Fruit fly (Drosophila melanogaster) whole organism, wandering third instar larva: ENCODE data around the gene CG34428.

Source experiments
- Abd-B ChIP-seq: fragments of >200 bp; optimal IDR thresholded peaks from 2 replicates; lab custom pipeline; 2017; ENCODE audit warnings: missing biosample characterization, missing genetic modification characterization
- CrebA ChIP-seq: fragments of 200-800 bp; sonication (Bioruptor generic); optimal IDR thresholded peaks from 2 replicates; lab custom pipeline; 2016; ENCODE audit warnings: missing biosample characterization, mild to moderate bottlenecking, missing genetic modification characterization, borderline replicate concordance
- Dfd ChIP-seq: fragments of >200 bp; optimal IDR thresholded peaks from 2 replicates; lab custom pipeline; 2017; ENCODE audit warnings: missing biosample characterization, missing genetic modification characterization
- Dif ChIP-seq: fragments of 200-275, 200-300 bp; sonication (Bioruptor generic); optimal IDR thresholded peaks from 2 replicates; lab custom pipeline; 2018; ENCODE audit warnings: missing biosample characterization, missing genetic modification characterization; ENCODE audit not compliant: partially characterized antibody
- GATAd ChIP-seq: sonication (Bioruptor generic); optimal IDR thresholded peaks from 2 replicates; lab custom pipeline; 2016; ENCODE audit warnings: missing biosample characterization, missing genetic modification characterization
- HLH106 ChIP-seq: fragments of 200-800 bp; optimal IDR thresholded peaks from 3 replicates; lab custom pipeline; 2019; ENCODE audit warnings: missing biosample characterization, mild to moderate bottlenecking, missing genetic modification characterization, moderate library complexity
- Hnf4 ChIP-seq: fragments of 200-800 bp; sonication (Bioruptor generic); optimal IDR thresholded peaks from 2 replicates; lab custom pipeline; 2016; ENCODE audit warnings: missing biosample characterization, mild to moderate bottlenecking, missing genetic modification characterization
- Jra ChIP-seq: sonication (Bioruptor generic); optimal IDR thresholded peaks from 2 replicates; lab custom pipeline; 2016; ENCODE audit warnings: missing biosample characterization, missing genetic modification characterization
- Mio ChIP-seq: sonication (Bioruptor generic); optimal IDR thresholded peaks from 2 replicates; lab custom pipeline; 2016; ENCODE audit warnings: missing biosample characterization, missing genetic modification characterization
- Myc ChIP-seq: fragments of >200 bp; optimal IDR thresholded peaks from 2 replicates; lab custom pipeline; 2017
- OdsH ChIP-seq: fragments of 200-800 bp; sonication (Bioruptor generic); optimal IDR thresholded peaks from 2 replicates; lab custom pipeline; 2016; ENCODE audit warnings: missing biosample characterization, mild to moderate bottlenecking, missing genetic modification characterization
- Rel ChIP-seq, 2 experiments: fragments of 200-800 bp; sonication (Bioruptor generic) in 1 of 2; optimal IDR thresholded peaks; 2 replicates in 1 of 2; 3 replicates in 1 of 2; lab custom pipeline; 2016 to 2019; ENCODE audit warnings: mild to moderate bottlenecking in 2 of 2, missing biosample characterization in 2 of 2, missing genetic modification characterization in 2 of 2, moderate library complexity in 1 of 2
- Sp1 ChIP-seq: fragments of 200-800 bp; sonication (Bioruptor generic); optimal IDR thresholded peaks from 3 replicates; lab custom pipeline; 2019; ENCODE audit warnings: missing biosample characterization, mild to moderate bottlenecking, missing genetic modification characterization, moderate library complexity
- Vsx2 ChIP-seq: fragments of 200-300, 225-300 bp; sonication (Bioruptor generic); optimal IDR thresholded peaks from 2 replicates; lab custom pipeline; 2018; ENCODE audit warnings: missing biosample characterization, missing genetic modification characterization; ENCODE audit not compliant: partially characterized antibody
- br ChIP-seq: fragments of 200-800 bp; sonication (Bioruptor generic); optimal IDR thresholded peaks from 2 replicates; lab custom pipeline; 2016; ENCODE audit warnings: missing biosample characterization, missing genetic modification characterization
- brk ChIP-seq: fragments of 200-800 bp; sonication (Bioruptor generic); optimal IDR thresholded peaks from 2 replicates; lab custom pipeline; 2016; ENCODE audit warnings: missing biosample characterization, mild to moderate bottlenecking, missing genetic modification characterization
- dmrt93B ChIP-seq: fragments of 200-800 bp; sonication (Bioruptor generic); optimal IDR thresholded peaks from 2 replicates; lab custom pipeline; 2018; ENCODE audit warnings: missing biosample characterization, mild to moderate bottlenecking, missing genetic modification characterization
- dsf ChIP-seq: sonication (Bioruptor generic); optimal IDR thresholded peaks from 2 replicates; lab custom pipeline; 2016; ENCODE audit warnings: missing biosample characterization, missing genetic modification characterization, borderline replicate concordance
- ey ChIP-seq: fragments of 200-800 bp; sonication (Bioruptor generic); optimal IDR thresholded peaks from 2 replicates; lab custom pipeline; 2016; ENCODE audit warnings: missing biosample characterization, missing genetic modification characterization
- foxo ChIP-seq, 2 experiments: fragments of 200-800 bp; sonication (Bioruptor generic); optimal IDR thresholded peaks; 2 replicates in 1 of 2; 3 replicates in 1 of 2; lab custom pipeline; 2016 to 2017; ENCODE audit warnings: missing biosample characterization in 2 of 2, missing genetic modification characterization in 2 of 2
- fru ChIP-seq: fragments of 200-800 bp; sonication (Bioruptor generic); optimal IDR thresholded peaks from 3 replicates; lab custom pipeline; 2016; ENCODE audit warnings: missing biosample characterization, mild to moderate bottlenecking, missing genetic modification characterization
- h ChIP-seq: fragments of 200-800 bp; sonication (Bioruptor generic); optimal IDR thresholded peaks from 3 replicates; lab custom pipeline; 2016; ENCODE audit warnings: missing biosample characterization, mild to moderate bottlenecking, missing genetic modification characterization
- lola ChIP-seq: fragments of >200 bp; optimal IDR thresholded peaks from 2 replicates; lab custom pipeline; 2017; ENCODE audit warnings: missing biosample characterization, missing genetic modification characterization
- pan ChIP-seq: fragments of >200 bp; optimal IDR thresholded peaks from 2 replicates; lab custom pipeline; 2017
- psq ChIP-seq: fragments of 200-800 bp; sonication (Bioruptor generic); optimal IDR thresholded peaks from 3 replicates; lab custom pipeline; 2017; ENCODE audit warnings: missing biosample characterization, mild to moderate bottlenecking, missing genetic modification characterization, moderate library complexity
- rgr ChIP-seq: fragments of 200-800 bp; sonication (Bioruptor generic); optimal IDR thresholded peaks from 3 replicates; lab custom pipeline; 2016; ENCODE audit warnings: missing biosample characterization, mild to moderate bottlenecking, missing genetic modification characterization
- sv ChIP-seq: fragments of 200-800 bp; sonication (Bioruptor generic); optimal IDR thresholded peaks from 3 replicates; lab custom pipeline; 2016; ENCODE audit warnings: missing biosample characterization, missing genetic modification characterization
- tai ChIP-seq: sonication (Bioruptor generic); optimal IDR thresholded peaks from 2 replicates; lab custom pipeline; 2016; ENCODE audit warnings: missing biosample characterization, missing genetic modification characterization
- usp ChIP-seq: fragments of >200 bp; optimal IDR thresholded peaks from 2 replicates; lab custom pipeline; 2017; ENCODE audit warnings: missing biosample characterization, missing genetic modification characterization
- woc ChIP-seq: sonication (Bioruptor generic); optimal IDR thresholded peaks from 2 replicates; lab custom pipeline; 2016; ENCODE audit warnings: missing biosample characterization, mild to moderate bottlenecking, missing genetic modification characterization

CG34428 gene

DNA sequence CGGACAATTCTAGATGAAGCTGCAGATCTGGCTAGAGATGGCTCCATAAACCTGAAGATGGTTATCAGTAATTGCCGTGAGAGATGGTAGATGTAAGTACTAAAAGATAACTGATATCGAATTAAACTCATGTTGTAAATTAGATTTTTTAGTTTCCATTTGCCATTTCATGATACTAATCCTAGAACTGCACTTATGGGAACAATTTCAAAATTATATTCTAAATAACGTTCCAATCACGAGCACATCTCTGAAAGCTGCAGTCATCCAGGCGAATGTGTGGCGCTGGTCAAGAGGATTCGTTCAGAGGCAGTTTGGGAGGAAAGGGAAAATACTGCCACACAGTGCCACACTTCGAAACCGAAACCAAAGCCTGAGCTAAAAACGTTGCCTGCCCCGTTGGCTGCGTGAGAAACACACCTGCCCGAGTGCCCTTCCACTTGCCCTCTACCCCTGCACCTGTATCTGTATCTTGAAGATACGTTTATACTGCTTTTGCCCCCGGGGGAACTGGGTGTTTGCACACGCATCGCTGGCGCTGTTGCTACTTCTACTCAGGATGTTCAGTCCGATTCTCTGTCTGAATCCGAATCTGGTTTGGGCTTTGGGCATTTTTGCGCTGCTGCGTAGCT, 45.9 kb downstream of the CG34428 start:
- TF ChIP-seq woc (GFP tag; lab: Kevin White, UChicago) (peak; percentile 73), Jra (GFP tag; lab: Kevin White, UChicago) (peak; percentile 14), dmrt93B (no peak), lola (GFP tag; lab: Kevin White, UChicago) (no peak), OdsH (peak; percentile 35), Rel (GFP tag; optimal IDR thresholded peaks at IDR 0.05; lab: Kevin White, UChicago) (no peak), Rel (tag; optimal IDR thresholded peaks at IDR 0.05; lab: Kevin White, UChicago) (no peak), Sp1 (GFP tag; lab: Kevin White, UChicago) (peak; percentile 25), sv (GFP tag; lab: Kevin White, UChicago) (no peak), Mio (GFP tag; lab: Kevin White, UChicago) (no peak), Myc (lab: Kevin White, UChicago) (no peak), rgr (GFP tag; lab: Kevin White, UChicago) (peak; percentile 19), usp (no peak), Hnf4 (GFP tag; lab: Kevin White, UChicago) (peak; percentile 50), h (GFP tag; lab: Kevin White, UChicago) (peak; percentile 62), Dif (GFP tag; lab: Kevin White, UChicago) (peak; percentile 19), psq (GFP tag; lab: Kevin White, UChicago) (peak; percentile 21), foxo (GFP tag; optimal IDR thresholded peaks at IDR 0.05; lab: Kevin White, UChicago) (peak in 1 of 2 experiments; percentile 69), HLH106 (tag; lab: Kevin White, UChicago) (peak; percentile 20), ey (peak; percentile 56), br (GFP tag; lab: Kevin White, UChicago) (peak; percentile 71), CrebA (GFP tag; lab: Kevin White, UChicago) (no peak), tai (GFP tag; lab: Kevin White, UChicago) (no peak), fru (GFP tag; lab: Kevin White, UChicago) (peak; percentile 75)
- TF ChIP-seq, all 38 proteins: peak for 14

- TF ChIP-seq CrebA (GFP tag; lab: Kevin White, UChicago) = no peak
- TF ChIP-seq Vsx2 (GFP tag; lab: Kevin White, UChicago) = no peak
- TF ChIP-seq Dfd (GFP tag; lab: Kevin White, UChicago) = no peak
- no peak for TF ChIP-seq sv (GFP tag; lab: Kevin White, UChicago)
- no peak for TF ChIP-seq foxo (GFP tag; optimal IDR thresholded peaks at IDR 0.05; lab: Kevin White, UChicago)
- no peak for TF ChIP-seq Rel (GFP tag; optimal IDR thresholded peaks at IDR 0.05; lab: Kevin White, UChicago)
- TF ChIP-seq Rel (tag; optimal IDR thresholded peaks at IDR 0.05; lab: Kevin White, UChicago) = no peak
- no peak for TF ChIP-seq Mio (GFP tag; lab: Kevin White, UChicago)
- no peak for TF ChIP-seq brk (GFP tag; lab: Kevin White, UChicago)
- TF ChIP-seq pan (lab: Kevin White, UChicago) = no peak
- TF ChIP-seq dmrt93B = no peak
- TF ChIP-seq, all 38 proteins: peak for 0
Measured at dm6 chr3L:13108354-13108882, 46.9 kb downstream of the CG34428 start.

DNA sequence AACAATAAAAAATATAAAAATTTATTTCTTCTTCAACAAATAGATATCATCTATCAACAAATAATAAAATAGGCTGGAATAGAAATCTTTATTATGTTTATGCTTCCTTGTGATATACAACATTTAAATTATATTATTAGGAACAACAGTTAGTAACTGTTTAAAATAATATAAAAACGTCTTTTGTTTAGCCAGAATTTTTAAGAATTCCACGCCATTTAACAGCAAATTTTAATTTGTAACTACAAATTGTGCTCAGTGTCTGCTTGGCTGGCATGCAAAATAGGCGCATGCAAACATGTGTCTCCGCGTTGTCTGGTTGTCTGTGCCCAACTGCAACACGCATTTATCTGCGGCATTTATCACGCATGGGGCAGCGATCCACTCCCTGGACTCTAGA, 47.8 kb downstream of the CG34428 start:
- TF ChIP-seq GATAd (GFP tag; lab: Kevin White, UChicago) (no peak), dmrt93B (no peak), CrebA (GFP tag; lab: Kevin White, UChicago) (no peak), woc (GFP tag; lab: Kevin White, UChicago) (no peak), pan (lab: Kevin White, UChicago) (no peak)

DNA sequence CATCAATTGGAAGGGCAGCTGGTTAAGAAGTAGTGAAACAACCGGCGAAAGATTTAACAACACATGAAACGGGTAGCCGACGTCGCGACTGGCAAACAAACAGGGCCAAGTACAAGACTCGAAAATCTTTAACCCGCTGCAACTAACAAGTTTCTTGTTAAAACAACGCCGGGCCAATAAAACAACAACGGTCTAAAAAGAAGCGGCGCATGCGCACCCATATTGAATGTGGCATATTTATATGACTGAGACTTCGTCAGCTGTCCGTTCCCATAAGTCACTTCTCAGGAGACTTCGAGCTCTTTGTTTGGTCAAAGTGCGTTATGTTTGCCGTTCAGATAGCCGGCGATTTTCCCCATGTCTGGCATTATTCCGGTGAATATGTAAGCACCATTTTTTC, 49.9 kb downstream of the CG34428 start:
- TF ChIP-seq rgr (GFP tag; lab: Kevin White, UChicago) (no peak), usp (no peak), h (GFP tag; lab: Kevin White, UChicago) (no peak), GATAd (GFP tag; lab: Kevin White, UChicago) (no peak), Abd-B (GFP tag; lab: Kevin White, UChicago) (no peak), Sp1 (GFP tag; lab: Kevin White, UChicago) (no peak), dsf (GFP tag; lab: Kevin White, UChicago) (no peak), OdsH (no peak), Jra (GFP tag; lab: Kevin White, UChicago) (no peak), ey (no peak), Rel (GFP tag; optimal IDR thresholded peaks at IDR 0.05; lab: Kevin White, UChicago) (no peak), Rel (tag; optimal IDR thresholded peaks at IDR 0.05; lab: Kevin White, UChicago) (no peak), CrebA (GFP tag; lab: Kevin White, UChicago) (no peak), sv (GFP tag; lab: Kevin White, UChicago) (no peak), tai (GFP tag; lab: Kevin White, UChicago) (no peak)
